Worm (Caenorhabditis elegans) whole organism, L2 larva: ENCODE data around the gene R07C3.13.

ENCODE experiments used
- R02D3.7 ChIP-seq: fragments of 150-350 bp; optimal IDR thresholded peaks from 2 replicates; lab custom pipeline; 2014; ENCODE audit warnings: missing biosample characterization, missing genetic modification characterization
- Y55F3AM.14 ChIP-seq: fragments of 200-800 bp; sonication (Bioruptor generic); optimal IDR thresholded peaks from 2 replicates; lab custom pipeline; 2018; ENCODE audit warnings: mild to moderate bottlenecking, missing genetic modification characterization, missing compliant biosample characterization
- aly-2 ChIP-seq: fragments of 150-350 bp; optimal IDR thresholded peaks from 2 replicates; lab custom pipeline; 2014; ENCODE audit warnings: missing biosample characterization, missing genetic modification characterization
- crh-2 ChIP-seq: sonication (generic microtip); optimal IDR thresholded peaks from 2 replicates; lab custom pipeline; 2017; ENCODE audit warnings: missing biosample characterization, missing genetic modification characterization
- dmd-4 ChIP-seq: sonication (generic microtip); optimal IDR thresholded peaks from 2 replicates; lab custom pipeline; 2017; ENCODE audit warnings: missing biosample characterization, missing genetic modification characterization
- elt-1 ChIP-seq: fragments of 150-350 bp; optimal IDR thresholded peaks from 2 replicates; lab custom pipeline; 2014; ENCODE audit warnings: missing biosample characterization, missing genetic modification characterization
- fos-1 ChIP-seq: fragments of 150-350 bp; optimal IDR thresholded peaks from 2 replicates; lab custom pipeline; 2014; ENCODE audit warnings: missing biosample characterization, missing genetic modification characterization
- gmeb-1 ChIP-seq: fragments of 150-350 bp; optimal IDR thresholded peaks from 2 replicates; lab custom pipeline; 2014; ENCODE audit warnings: missing biosample characterization, missing genetic modification characterization
- lin-13 ChIP-seq: fragments of 150-350 bp; optimal IDR thresholded peaks from 2 replicates; lab custom pipeline; 2014; ENCODE audit warnings: missing biosample characterization, missing genetic modification reagents, missing genetic modification characterization
- mab-5 ChIP-seq: fragments of 150-350 bp; optimal IDR thresholded peaks from 2 replicates; lab custom pipeline; 2014; ENCODE audit warnings: missing biosample characterization, missing genetic modification characterization
- mdl-1 ChIP-seq, 2 experiments: fragments of 150-350 bp in 1 of 2; sonication (generic microtip) in 1 of 2; optimal IDR thresholded peaks; 2 replicates each; lab custom pipeline; 2017; ENCODE audit warnings: missing biosample characterization in 2 of 2, missing genetic modification characterization in 2 of 2
- nhr-10 ChIP-seq: sonication (generic microtip); optimal IDR thresholded peaks from 2 replicates; lab custom pipeline; 2017; ENCODE audit warnings: missing biosample characterization, missing genetic modification characterization
- nhr-129 ChIP-seq: fragments of 150-350 bp; optimal IDR thresholded peaks from 2 replicates; lab custom pipeline; 2014; ENCODE audit warnings: missing biosample characterization, missing genetic modification characterization
- nhr-21 ChIP-seq: fragments of 150-350 bp; optimal IDR thresholded peaks from 2 replicates; lab custom pipeline; 2014; ENCODE audit warnings: missing biosample characterization, missing genetic modification characterization
- nhr-237 ChIP-seq: fragments of 150-350 bp; optimal IDR thresholded peaks from 2 replicates; lab custom pipeline; 2014; ENCODE audit warnings: missing biosample characterization, missing genetic modification characterization
- nhr-25 ChIP-seq: fragments of 150-350 bp; sonication (generic microtip); optimal IDR thresholded peaks from 3 replicates; lab custom pipeline; 2014; ENCODE audit warnings: missing biosample characterization, missing genetic modification characterization
- nhr-6 ChIP-seq: fragments of 150-350 bp; optimal IDR thresholded peaks from 2 replicates; lab custom pipeline; 2014; ENCODE audit warnings: missing biosample characterization, missing genetic modification characterization
- sem-4 ChIP-seq: fragments of 150-350 bp; optimal IDR thresholded peaks from 2 replicates; lab custom pipeline; 2014; ENCODE audit warnings: missing biosample characterization, missing genetic modification reagents, missing genetic modification characterization
- skn-1 ChIP-seq: sonication (generic microtip); optimal IDR thresholded peaks from 2 replicates; lab custom pipeline; 2017; ENCODE audit warnings: missing biosample characterization, missing genetic modification characterization
- sma-9 ChIP-seq, 2 experiments: fragments of 150-350 bp in 1 of 2; sonication (generic microtip) in 1 of 2; optimal IDR thresholded peaks; 2 replicates each; lab custom pipeline; 2014 to 2016; ENCODE audit warnings: missing genetic modification characterization in 2 of 2, mild to moderate bottlenecking in 1 of 2, missing biosample characterization in 1 of 2, missing compliant biosample characterization in 1 of 2, missing genetic modification reagents in 1 of 2, moderate library complexity in 1 of 2
- snpc-4 ChIP-seq: fragments of 150-350 bp; optimal IDR thresholded peaks from 2 replicates; lab custom pipeline; 2014; ENCODE audit warnings: missing biosample characterization, missing genetic modification characterization
- unc-39 ChIP-seq: fragments of 150-350 bp; optimal IDR thresholded peaks from 2 replicates; lab custom pipeline; 2014; ENCODE audit warnings: missing biosample characterization, missing genetic modification characterization
- unc-62 ChIP-seq: fragments of 150-350 bp; optimal IDR thresholded peaks from 2 replicates; lab custom pipeline; 2014; ENCODE audit warnings: missing biosample characterization, missing genetic modification reagents, missing genetic modification characterization
- zag-1 ChIP-seq: fragments of 150-350 bp; optimal IDR thresholded peaks from 2 replicates; lab custom pipeline; 2014; ENCODE audit warnings: missing biosample characterization, missing genetic modification characterization

Gene R07C3.13

ce11 chrII:900720-901332, 26.4 kb downstream of the R07C3.13 start, which contains the start of gene T07D3.9:
Gene T07D3.9 (minus strand): TSS chrII:900913.
- no peak for TF ChIP-seq sem-4 (tag; lab: Kevin White, UChicago)
- peak; percentile 75 for TF ChIP-seq fos-1 (tag; lab: Kevin White, UChicago)
- no peak for TF ChIP-seq lin-13 (GFP tag; lab: Kevin White, UChicago)
- no peak for TF ChIP-seq elt-1 (tag; lab: Kevin White, UChicago)

ce11 chrII:888024-888423, 39.2 kb downstream of the R07C3.13 start, which contains the start of gene T07D3.4:
Gene T07D3.4 (plus strand): TSS chrII:888309.
- TF ChIP-seq fos-1 (tag; lab: Kevin White, UChicago) (peak; percentile 61), lin-13 (GFP tag; lab: Kevin White, UChicago) (no peak), sma-9 (GFP tag; optimal IDR thresholded peaks at IDR 0.05; lab: Kevin White, UChicago) (peak; percentile 37), sma-9 (tag; optimal IDR thresholded peaks at IDR 0.05; lab: Kevin White, UChicago) (no peak)

ce11 chrII:884204-884603, 43.0 kb downstream of the R07C3.13 start:
- TF ChIP-seq gmeb-1 (tag; lab: Kevin White, UChicago) (no peak), sem-4 (tag; lab: Kevin White, UChicago) (no peak), nhr-129 (tag; lab: Kevin White, UChicago) (no peak), mdl-1 (tag; optimal IDR thresholded peaks at IDR 0.05; lab: Kevin White, UChicago) (no peak), fos-1 (tag; lab: Kevin White, UChicago) (peak; percentile 19), R02D3.7 (tag; lab: Kevin White, UChicago) (no peak)

- peak; percentile 16 for TF ChIP-seq crh-2 (tag; lab: Kevin White, UChicago)
- no peak for TF ChIP-seq R02D3.7 (tag; lab: Kevin White, UChicago)
- no peak for TF ChIP-seq gmeb-1 (tag; lab: Kevin White, UChicago)
- TF ChIP-seq mdl-1 (tag; optimal IDR thresholded peaks at IDR 0.05; lab: Kevin White, UChicago): no peak
- no peak for TF ChIP-seq zag-1
- no peak for TF ChIP-seq nhr-237 (tag; lab: Kevin White, UChicago)
- no peak for TF ChIP-seq lin-13 (GFP tag; lab: Kevin White, UChicago)
- TF ChIP-seq snpc-4 (tag; lab: Kevin White, UChicago): no peak
- no peak for TF ChIP-seq aly-2 (tag; lab: Kevin White, UChicago)
- no peak for TF ChIP-seq nhr-10 (tag; lab: Kevin White, UChicago)
- no peak for TF ChIP-seq unc-39 (tag; lab: Kevin White, UChicago)
- no peak for TF ChIP-seq mab-5 (tag; lab: Kevin White, UChicago)
- TF ChIP-seq Y55F3AM.14 (GFP tag; lab: Kevin White, UChicago): no peak
- no peak for TF ChIP-seq skn-1 (tag; lab: Kevin White, UChicago)
- TF ChIP-seq unc-62 (GFP tag; lab: Kevin White, UChicago): no peak
- TF ChIP-seq sma-9 (GFP tag; optimal IDR thresholded peaks at IDR 0.05; lab: Kevin White, UChicago): peak; percentile 38
- TF ChIP-seq sma-9 (tag; optimal IDR thresholded peaks at IDR 0.05; lab: Kevin White, UChicago): no peak
- no peak for TF ChIP-seq dmd-4 (tag; lab: Kevin White, UChicago)
- TF ChIP-seq nhr-25 (tag; lab: Kevin White, UChicago): no peak
- peak; percentile 29 for TF ChIP-seq fos-1 (tag; lab: Kevin White, UChicago)
- no peak for TF ChIP-seq nhr-6 (tag; lab: Kevin White, UChicago)
- no peak for TF ChIP-seq nhr-21
Measured at ce11 chrII:880666-881226, 46.5 kb downstream of the R07C3.13 start.
